Worm (Caenorhabditis elegans): ENCODE data around the gene gldi-10.

gldi-10 gene

ce11 chrIV:9135377-9135776 lies 36.3 kb downstream of the gldi-10 start, which contains the start of gene delm-1:
Gene delm-1, minus strand, starts transcription at chrIV:9135477.
- TF ChIP-seq ets-4 (GFP tag; optimal IDR thresholded peaks at IDR 0.05), result no peak
- no peak for TF ChIP-seq attf-5 (GFP tag; optimal IDR thresholded peaks at IDR 0.05)

- no peak for TF ChIP-seq rpc-1 (optimal IDR thresholded peaks at IDR 0.05)
- TF ChIP-seq rpc-1 (tag; optimal IDR thresholded peaks at IDR 0.05), result no peak
- peak; percentile 78 for TF ChIP-seq snpc-3.4 (tag; optimal IDR thresholded peaks at IDR 0.05)
- TF ChIP-seq mes-4 (tag; optimal IDR thresholded peaks at IDR 0.05), result no peak
- peak; percentile 43; the same call in 1 of the 2 replicates for TF ChIP-seq D2030.7 (GFP tag; IDR thresholded peaks at IDR 0.05)
- TF ChIP-seq B0336.3 (GFP tag; IDR thresholded peaks at IDR 0.05), result no peak
- no peak for TF ChIP-seq F22D6.2 (tag; optimal IDR thresholded peaks at IDR 0.05)
- peak; percentile 82 for TF ChIP-seq snpc-4 (GFP tag; optimal IDR thresholded peaks at IDR 0.05)
- peak; percentile 86 to 97 (median 94) for TF ChIP-seq snpc-4 (tag; optimal IDR thresholded peaks at IDR 0.05)
- TF ChIP-seq hmg-1.2 (GFP tag; IDR thresholded peaks at IDR 0.05), result peak; percentile 56
- TF ChIP-seq F55B11.4 (tag; optimal IDR thresholded peaks at IDR 0.05; ENCODE audit: borderline replicate concordance, insufficient read depth), result no peak
- no peak for TF ChIP-seq lir-1 (GFP tag; conservative IDR thresholded peaks at IDR 0.05)
- peak; percentile 67 for TF ChIP-seq madf-6 (GFP tag; IDR thresholded peaks at IDR 0.05)
- TF ChIP-seq dpl-1 (GFP tag; optimal IDR thresholded peaks at IDR 0.05), result no peak
- no peak for TF ChIP-seq lin-40 (tag; optimal IDR thresholded peaks at IDR 0.05)
- TF ChIP-seq lsl-1 (GFP tag; optimal IDR thresholded peaks at IDR 0.05), result peak; percentile 45
- TF ChIP-seq F49E8.2 (tag; optimal IDR thresholded peaks at IDR 0.05; ENCODE audit: insufficient read depth), result peak; percentile 8
- no peak for TF ChIP-seq egl-44 (GFP tag; IDR thresholded peaks at IDR 0.05)
- no peak for TF ChIP-seq akir-1 (GFP tag; optimal IDR thresholded peaks at IDR 0.05)
- TF ChIP-seq nhr-90 (tag; optimal IDR thresholded peaks at IDR 0.05), result no peak
- TF ChIP-seq tbp1 (GFP tag; optimal IDR thresholded peaks at IDR 0.05), result peak; percentile 73
- TF ChIP-seq B0261.1 (tag; optimal IDR thresholded peaks at IDR 0.05), result no peak
- TF ChIP-seq lsy-27 (tag; optimal IDR thresholded peaks at IDR 0.05; ENCODE audit: borderline replicate concordance, insufficient read depth), result no peak
- no peak for TF ChIP-seq nfya-1 (tag; optimal IDR thresholded peaks at IDR 0.05; ENCODE audit: borderline replicate concordance, insufficient read depth)
- no peak for TF ChIP-seq F23B12.7 (tag; optimal IDR thresholded peaks at IDR 0.05; ENCODE audit: insufficient read depth)
- TF ChIP-seq egrh-3 (GFP tag; IDR thresholded peaks at IDR 0.05), result no peak
- TF ChIP-seq snpc-1.3 (tag; optimal IDR thresholded peaks at IDR 0.05; ENCODE audit: insufficient read depth), result peak; percentile 34
- peak; percentile 93 for TF ChIP-seq attf-6 (GFP tag; IDR thresholded peaks at IDR 0.05)
- peak; percentile 92 for TF ChIP-seq snpc-1.1 (tag; optimal IDR thresholded peaks at IDR 0.05; ENCODE audit: insufficient read depth)
- no peak for TF ChIP-seq gei-17 (GFP tag; optimal IDR thresholded peaks at IDR 0.05)
Observed at ce11 chrIV:9140172-9140805, 41.2 kb downstream of the gldi-10 start.

DNA sequence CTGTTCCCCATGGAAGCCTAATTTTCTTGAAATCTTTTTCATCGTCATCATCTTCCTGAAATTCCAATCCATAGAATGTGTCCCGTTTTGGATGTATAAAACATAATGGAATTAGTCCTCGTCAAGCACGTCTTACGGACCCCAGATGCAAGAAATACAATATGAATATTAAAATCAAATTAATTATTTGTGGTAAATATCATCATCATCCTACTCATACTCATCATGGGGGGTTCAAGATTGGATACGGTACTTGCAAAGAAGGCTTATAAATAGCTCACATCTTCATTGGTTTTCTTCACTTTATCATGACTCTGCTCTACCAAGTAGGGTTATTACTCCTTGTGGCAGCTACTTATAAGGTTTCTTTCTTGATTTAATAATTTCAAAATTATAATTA lies 45.4 kb downstream of the gldi-10 start, which contains the start of gene flp-1:
Gene flp-1, plus strand, starts transcription at position 301 of the 400 bp plus-strand sequence.
- TF ChIP-seq Y79H2A.3 (GFP tag; conservative IDR thresholded peaks at IDR 0.05) (no peak), mes-4 (tag; optimal IDR thresholded peaks at IDR 0.05) (no peak), hsf-1 (GFP tag; IDR thresholded peaks at IDR 0.05) (no peak), rpc-1 (optimal IDR thresholded peaks at IDR 0.05) (no peak), rpc-1 (tag; optimal IDR thresholded peaks at IDR 0.05) (no peak), F23B12.7 (tag; optimal IDR thresholded peaks at IDR 0.05; ENCODE audit: insufficient read depth) (no peak)

All from whole organism, young adult.